Fruit fly (Drosophila melanogaster) whole organism, embryonic: Measurements from ENCODE around the gene CG12998.

Experiments
- CG11085 ChIP-seq: fragments of 200-800 bp; sonication (Bioruptor generic); IDR thresholded peaks from 2 replicates; pipeline ENCODE4 v1.3.6; 2022; ENCODE audit warnings: missing biosample characterization, missing genetic modification characterization
- CG11696 ChIP-seq: fragments of 200-800 bp; sonication (Bioruptor generic); IDR thresholded peaks from 2 replicates; pipeline ENCODE4 v1.3.6; 2022; ENCODE audit warnings: missing biosample characterization, missing genetic modification characterization
- CG3847 ChIP-seq: fragments of 200-800 bp; sonication (Bioruptor generic); IDR thresholded peaks from 2 replicates; pipeline ENCODE4 v1.3.6; 2022; ENCODE audit warnings: missing biosample characterization, missing genetic modification characterization
- Dll ChIP-seq: fragments of 200-800 bp; sonication (Bioruptor generic); IDR thresholded peaks from 4 replicates; pipeline ENCODE4 v1.3.6; 2022; ENCODE audit warnings: missing biosample characterization, missing genetic modification characterization; ENCODE audit not compliant: partially characterized antibody
- z ChIP-seq: fragments of 200-800 bp; sonication (Bioruptor generic); IDR thresholded peaks from 3 replicates; pipeline ENCODE4 v1.3.6; 2022; ENCODE audit warnings: missing biosample characterization, missing genetic modification characterization

DNA sequence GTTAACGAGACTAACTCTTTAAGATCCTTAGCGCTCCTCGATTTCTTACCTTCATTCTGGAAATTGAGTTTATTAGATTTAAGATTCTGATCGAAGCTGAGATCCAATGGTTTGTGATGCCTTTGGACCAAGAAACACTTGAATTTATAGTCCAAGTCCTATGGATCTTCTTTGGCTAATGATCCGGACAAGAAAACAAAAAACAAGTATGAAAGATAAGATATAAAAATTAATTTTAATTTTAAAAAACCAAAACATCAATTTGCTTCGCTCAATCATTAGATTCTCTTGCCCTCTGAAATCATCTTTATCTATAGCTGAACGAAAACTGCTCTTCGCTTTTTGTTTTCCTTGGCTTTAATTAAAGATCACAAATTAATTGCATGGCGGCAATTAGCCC is 12.5 kb downstream of the CG12998 start, which contains the start of gene CG10597:
- no peak for TF ChIP-seq CG3847 (GFP tag; lab: Robert Waterston, UW)
- TF ChIP-seq z (GFP tag; lab: Robert Waterston, UW) = no peak
- TF ChIP-seq Dll (GFP tag; lab: Robert Waterston, UW) = no peak
- no peak for TF ChIP-seq CG11696 (GFP tag; lab: Robert Waterston, UW)
- no peak for TF ChIP-seq CG11085 (GFP tag; lab: Robert Waterston, UW)
